Worm (Caenorhabditis elegans): ENCODE results near the gene famh-161.

The famh-161 gene

ce11 chrV:20497537-20497936, 36.4 kb downstream of the famh-161 start:
- TF ChIP-seq spr-1 (tag; optimal IDR thresholded peaks at IDR 0.05): no peak
- TF ChIP-seq daf-8 (GFP tag; IDR thresholded peaks at IDR 0.05): no peak
- TF ChIP-seq mes-2 (tag; optimal IDR thresholded peaks at IDR 0.05; ENCODE audit: poor library complexity, severe bottlenecking): no peak
- no peak for TF ChIP-seq daf-12 (tag; optimal IDR thresholded peaks at IDR 0.05)
- TF ChIP-seq nhr-237 (tag; optimal IDR thresholded peaks at IDR 0.05): no peak
- no peak for TF ChIP-seq ceh-82 (tag; optimal IDR thresholded peaks at IDR 0.05)
- 0 out of 2 replicates have a peak, but pooled peaks have one; percentile 23 for TF ChIP-seq T26A8.4 (GFP tag; IDR thresholded peaks at IDR 0.05)
- TF ChIP-seq ceh-32 (tag; optimal IDR thresholded peaks at IDR 0.05; ENCODE audit: poor library complexity): no peak
- TF ChIP-seq ama-1 (optimal IDR thresholded peaks at IDR 0.05): no peak
- no peak for TF ChIP-seq snpc-4 (tag; optimal IDR thresholded peaks at IDR 0.05)
- TF ChIP-seq duxl-1 (tag; optimal IDR thresholded peaks at IDR 0.05; ENCODE audit: poor library complexity): no peak
- TF ChIP-seq nhr-76 (tag; optimal IDR thresholded peaks at IDR 0.05): no peak
- TF ChIP-seq vab-7 (GFP tag; IDR thresholded peaks at IDR 0.05): no peak
- no peak for TF ChIP-seq hmg-1.1 (GFP tag; IDR thresholded peaks at IDR 0.05)
- no peak for TF ChIP-seq nhr-11 (tag; optimal IDR thresholded peaks at IDR 0.05)
- TF ChIP-seq aly-2 (tag; optimal IDR thresholded peaks at IDR 0.05): no peak
- TF ChIP-seq pha-4 (GFP tag; IDR thresholded peaks at IDR 0.05): no peak
- no peak for TF ChIP-seq pha-4 (tag; optimal IDR thresholded peaks at IDR 0.05)
- no peak for TF ChIP-seq F37D6.2 (tag; optimal IDR thresholded peaks at IDR 0.05)
- no peak; the same call in 1 of the 2 replicates for TF ChIP-seq Y105C5A.15 (GFP tag; IDR thresholded peaks at IDR 0.05)
- TF ChIP-seq lin-29 (GFP tag; IDR thresholded peaks at IDR 0.05): no peak
- TF ChIP-seq nhr-111 (GFP tag; optimal IDR thresholded peaks at IDR 0.05): no peak
- no peak for TF ChIP-seq nhr-77 (tag; optimal IDR thresholded peaks at IDR 0.05)
- peak; percentile 0 for TF ChIP-seq F49E8.2 (tag; optimal IDR thresholded peaks at IDR 0.05; ENCODE audit: borderline replicate concordance)
- TF ChIP-seq Y75B8A.6 (GFP tag; IDR thresholded peaks at IDR 0.05): peak; percentile 30; the same call in 1 of the 2 replicates
- no peak for TF ChIP-seq dpl-1 (GFP tag; optimal IDR thresholded peaks at IDR 0.05)
- TF ChIP-seq saeg-2 (GFP tag; IDR thresholded peaks at IDR 0.05): 0 out of 2 replicates have a peak, but pooled peaks have one; percentile 49
- TF ChIP-seq ztf-7 (tag; optimal IDR thresholded peaks at IDR 0.05): no peak
- no peak for TF ChIP-seq ceh-44 (GFP tag; IDR thresholded peaks at IDR 0.05)
- TF ChIP-seq rbr-2 (tag; optimal IDR thresholded peaks at IDR 0.05): no peak
- TF ChIP-seq cey-2 (tag; optimal IDR thresholded peaks at IDR 0.05; ENCODE audit: borderline replicate concordance, insufficient read depth): no peak
- no peak for TF ChIP-seq nhr-41 (GFP tag; IDR thresholded peaks at IDR 0.05)
- no peak for TF ChIP-seq mdl-1 (tag; optimal IDR thresholded peaks at IDR 0.05)
- no peak for TF ChIP-seq lim-7 (GFP tag; IDR thresholded peaks at IDR 0.05)
- peak; percentile 25; the same call in 1 of the 2 replicates for TF ChIP-seq tra-1 (GFP tag; IDR thresholded peaks at IDR 0.05)
- TF ChIP-seq T20F7.1 (GFP tag; optimal IDR thresholded peaks at IDR 0.05): peak; percentile 40
- no peak for TF ChIP-seq ztf-11 (tag; optimal IDR thresholded peaks at IDR 0.05)
- no peak for TF ChIP-seq mep-1 (tag; optimal IDR thresholded peaks at IDR 0.05)
- TF ChIP-seq madf-9 (GFP tag; conservative IDR thresholded peaks at IDR 0.05): 0 out of 2 replicates have a peak, but pooled peaks have one; percentile 9
- TF ChIP-seq egl-43 (GFP tag; IDR thresholded peaks at IDR 0.05): no peak
- no peak for TF ChIP-seq ces-1 (GFP tag; optimal IDR thresholded peaks at IDR 0.05)
- TF ChIP-seq spr-3 (GFP tag; optimal IDR thresholded peaks at IDR 0.05): no peak
- TF ChIP-seq zag-1 (tag; optimal IDR thresholded peaks at IDR 0.05): no peak
- TF ChIP-seq mxl-2 (GFP tag; conservative IDR thresholded peaks at IDR 0.05): 0 out of 2 replicates have a peak, but pooled peaks have one; percentile 19
- no peak for TF ChIP-seq unc-130 (GFP tag; optimal IDR thresholded peaks at IDR 0.05)
- no peak for TF ChIP-seq R02D3.7 (tag; optimal IDR thresholded peaks at IDR 0.05)
- TF ChIP-seq jun-1 (tag; optimal IDR thresholded peaks at IDR 0.05): no peak
- no peak for TF ChIP-seq hif-1 (tag; optimal IDR thresholded peaks at IDR 0.05)
- TF ChIP-seq nhr-10 (tag; optimal IDR thresholded peaks at IDR 0.05): no peak
- TF ChIP-seq nhr-102 (tag; optimal IDR thresholded peaks at IDR 0.05): peak; percentile 50
- TF ChIP-seq set-16 (GFP tag; IDR thresholded peaks at IDR 0.05): no peak
- TF ChIP-seq nhr-48 (tag; optimal IDR thresholded peaks at IDR 0.05): peak; percentile 16
